Fruit fly (Drosophila melanogaster) whole organism, wandering third instar larva: ENCODE data around the gene frc.
A peak's percentile ranks its signal among the peaks of the same experiment; 100 is the strongest.

Experiments used
- CG32264 ChIP-seq: fragments of 200-800 bp; sonication (Bioruptor generic); optimal IDR thresholded peaks from 2 replicates; lab custom pipeline; 2016; ENCODE audit warnings: missing biosample characterization, missing genetic modification characterization
- CG9705 ChIP-seq: fragments of 200-800 bp; sonication (Bioruptor generic); optimal IDR thresholded peaks from 2 replicates; lab custom pipeline; 2018; ENCODE audit warnings: missing biosample characterization, mild to moderate bottlenecking, missing genetic modification characterization
- Dfd ChIP-seq: fragments of >200 bp; optimal IDR thresholded peaks from 2 replicates; lab custom pipeline; 2017; ENCODE audit warnings: missing biosample characterization, missing genetic modification characterization
- Dif ChIP-seq: fragments of 200-275, 200-300 bp; sonication (Bioruptor generic); optimal IDR thresholded peaks from 2 replicates; lab custom pipeline; 2018; ENCODE audit warnings: missing biosample characterization, missing genetic modification characterization; ENCODE audit not compliant: partially characterized antibody
- GATAd ChIP-seq: sonication (Bioruptor generic); optimal IDR thresholded peaks from 2 replicates; lab custom pipeline; 2016; ENCODE audit warnings: missing biosample characterization, missing genetic modification characterization
- Hr78 ChIP-seq: fragments of >200 bp; optimal IDR thresholded peaks from 2 replicates; lab custom pipeline; 2017; ENCODE audit warnings: missing biosample characterization, missing genetic modification characterization
- Hr83 ChIP-seq: fragments of 200-300 bp; sonication (Bioruptor generic); optimal IDR thresholded peaks from 2 replicates; lab custom pipeline; 2016; ENCODE audit warnings: missing biosample characterization, mild to moderate bottlenecking, missing genetic modification characterization, moderate library complexity; ENCODE audit not compliant: poor library complexity, severe bottlenecking
- Jra ChIP-seq: sonication (Bioruptor generic); optimal IDR thresholded peaks from 2 replicates; lab custom pipeline; 2016; ENCODE audit warnings: missing biosample characterization, missing genetic modification characterization
- Mio ChIP-seq: sonication (Bioruptor generic); optimal IDR thresholded peaks from 2 replicates; lab custom pipeline; 2016; ENCODE audit warnings: missing biosample characterization, missing genetic modification characterization
- Myc ChIP-seq: fragments of >200 bp; optimal IDR thresholded peaks from 2 replicates; lab custom pipeline; 2017
- N ChIP-seq: fragments of >200 bp; optimal IDR thresholded peaks from 2 replicates; lab custom pipeline; 2018; ENCODE audit warnings: missing biosample characterization, missing external identifiers, missing genetic modification characterization
- OdsH ChIP-seq: fragments of 200-800 bp; sonication (Bioruptor generic); optimal IDR thresholded peaks from 2 replicates; lab custom pipeline; 2016; ENCODE audit warnings: missing biosample characterization, mild to moderate bottlenecking, missing genetic modification characterization
- Rel ChIP-seq, 2 experiments: fragments of 200-800 bp; sonication (Bioruptor generic) in 1 of 2; optimal IDR thresholded peaks; 2 replicates in 1 of 2; 3 replicates in 1 of 2; lab custom pipeline; 2016 to 2019; ENCODE audit warnings: mild to moderate bottlenecking in 2 of 2, missing biosample characterization in 2 of 2, missing genetic modification characterization in 2 of 2, moderate library complexity in 1 of 2
- Sp1 ChIP-seq: fragments of 200-800 bp; sonication (Bioruptor generic); optimal IDR thresholded peaks from 3 replicates; lab custom pipeline; 2019; ENCODE audit warnings: missing biosample characterization, mild to moderate bottlenecking, missing genetic modification characterization, moderate library complexity
- brk ChIP-seq: fragments of 200-800 bp; sonication (Bioruptor generic); optimal IDR thresholded peaks from 2 replicates; lab custom pipeline; 2016; ENCODE audit warnings: missing biosample characterization, mild to moderate bottlenecking, missing genetic modification characterization
- dmrt93B ChIP-seq: fragments of 200-800 bp; sonication (Bioruptor generic); optimal IDR thresholded peaks from 2 replicates; lab custom pipeline; 2018; ENCODE audit warnings: missing biosample characterization, mild to moderate bottlenecking, missing genetic modification characterization
- ey ChIP-seq: fragments of 200-800 bp; sonication (Bioruptor generic); optimal IDR thresholded peaks from 2 replicates; lab custom pipeline; 2016; ENCODE audit warnings: missing biosample characterization, missing genetic modification characterization
- foxo ChIP-seq, 2 experiments: fragments of 200-800 bp; sonication (Bioruptor generic); optimal IDR thresholded peaks; 2 replicates in 1 of 2; 3 replicates in 1 of 2; lab custom pipeline; 2016 to 2017; ENCODE audit warnings: missing biosample characterization in 2 of 2, missing genetic modification characterization in 2 of 2
- fru ChIP-seq: fragments of 200-800 bp; sonication (Bioruptor generic); optimal IDR thresholded peaks from 3 replicates; lab custom pipeline; 2016; ENCODE audit warnings: missing biosample characterization, mild to moderate bottlenecking, missing genetic modification characterization
- h ChIP-seq: fragments of 200-800 bp; sonication (Bioruptor generic); optimal IDR thresholded peaks from 3 replicates; lab custom pipeline; 2016; ENCODE audit warnings: missing biosample characterization, mild to moderate bottlenecking, missing genetic modification characterization
- lola ChIP-seq: fragments of >200 bp; optimal IDR thresholded peaks from 2 replicates; lab custom pipeline; 2017; ENCODE audit warnings: missing biosample characterization, missing genetic modification characterization
- pan ChIP-seq: fragments of >200 bp; optimal IDR thresholded peaks from 2 replicates; lab custom pipeline; 2017
- psq ChIP-seq: fragments of 200-800 bp; sonication (Bioruptor generic); optimal IDR thresholded peaks from 3 replicates; lab custom pipeline; 2017; ENCODE audit warnings: missing biosample characterization, mild to moderate bottlenecking, missing genetic modification characterization, moderate library complexity
- rgr ChIP-seq: fragments of 200-800 bp; sonication (Bioruptor generic); optimal IDR thresholded peaks from 3 replicates; lab custom pipeline; 2016; ENCODE audit warnings: missing biosample characterization, mild to moderate bottlenecking, missing genetic modification characterization
- sage ChIP-seq: fragments of 200-800 bp; sonication (Bioruptor generic); optimal IDR thresholded peaks from 2 replicates; lab custom pipeline; 2016; ENCODE audit warnings: missing biosample characterization, mild to moderate bottlenecking, missing genetic modification characterization
- sv ChIP-seq: fragments of 200-800 bp; sonication (Bioruptor generic); optimal IDR thresholded peaks from 3 replicates; lab custom pipeline; 2016; ENCODE audit warnings: missing biosample characterization, missing genetic modification characterization
- tai ChIP-seq: sonication (Bioruptor generic); optimal IDR thresholded peaks from 2 replicates; lab custom pipeline; 2016; ENCODE audit warnings: missing biosample characterization, missing genetic modification characterization
- usp ChIP-seq: fragments of >200 bp; optimal IDR thresholded peaks from 2 replicates; lab custom pipeline; 2017; ENCODE audit warnings: missing biosample characterization, missing genetic modification characterization

The frc gene

dm6 chr3L:17412146-17412545 is 20.8 kb downstream of the frc start:
- TF ChIP-seq CG9705 (GFP tag; lab: Kevin White, UChicago) (no peak), Dif (GFP tag; lab: Kevin White, UChicago) (no peak), N (no peak), brk (GFP tag; lab: Kevin White, UChicago) (no peak), GATAd (GFP tag; lab: Kevin White, UChicago) (no peak)

- TF ChIP-seq OdsH (GFP tag; lab: Kevin White, UChicago) (no peak), Jra (no peak), Hr78 (GFP tag; lab: Kevin White, UChicago) (no peak), tai (GFP tag; lab: Kevin White, UChicago) (no peak), GATAd (GFP tag; lab: Kevin White, UChicago) (no peak)
Observed at dm6 chr3L:17411273-17411672, 21.7 kb downstream of the frc start.

dm6 chr3L:17407480-17408093 is 25.4 kb downstream of the frc start:
- TF ChIP-seq fru (no peak), Sp1 (GFP tag; lab: Kevin White, UChicago) (no peak), h (GFP tag; lab: Kevin White, UChicago) (no peak), lola (GFP tag; lab: Kevin White, UChicago) (no peak), CG9705 (GFP tag; lab: Kevin White, UChicago) (no peak), dmrt93B (GFP tag; lab: Kevin White, UChicago) (no peak), ey (GFP tag; lab: Kevin White, UChicago) (no peak), Hr83 (GFP tag; lab: Kevin White, UChicago) (no peak)

dm6 chr3L:17407073-17407472 is 25.9 kb downstream of the frc start:
- TF ChIP-seq tai (GFP tag; lab: Kevin White, UChicago) = no peak
- TF ChIP-seq Myc (lab: Kevin White, UChicago) = peak; percentile 24

dm6 chr3L:17404646-17405045 is 28.3 kb downstream of the frc start:
- TF ChIP-seq psq (GFP tag; lab: Kevin White, UChicago) = no peak
- TF ChIP-seq Dfd (GFP tag; lab: Kevin White, UChicago) = no peak
- TF ChIP-seq sv (GFP tag; lab: Kevin White, UChicago) = peak; percentile 11
- TF ChIP-seq, all 38 proteins: peak for 1

dm6 chr3L:17403268-17403667 is 29.7 kb downstream of the frc start:
- TF ChIP-seq Rel (GFP tag; optimal IDR thresholded peaks at IDR 0.05; lab: Kevin White, UChicago) = no peak
- no peak for TF ChIP-seq Rel (tag; optimal IDR thresholded peaks at IDR 0.05; lab: Kevin White, UChicago)
- no peak for TF ChIP-seq rgr (GFP tag; lab: Kevin White, UChicago)
- no peak for TF ChIP-seq foxo (GFP tag; optimal IDR thresholded peaks at IDR 0.05; lab: Kevin White, UChicago)
- no peak for TF ChIP-seq sage (GFP tag; lab: Kevin White, UChicago)
- TF ChIP-seq lola (GFP tag; lab: Kevin White, UChicago) = no peak

- TF ChIP-seq brk (GFP tag; lab: Kevin White, UChicago) = no peak
Observed at dm6 chr3L:17402399-17402798, 30.6 kb downstream of the frc start.

dm6 chr3L:17401411-17401810 is 31.6 kb downstream of the frc start:
- TF ChIP-seq GATAd (GFP tag; lab: Kevin White, UChicago) (no peak), CG32264 (GFP tag; lab: Kevin White, UChicago) (no peak), OdsH (GFP tag; lab: Kevin White, UChicago) (no peak), usp (no peak), Mio (no peak), dmrt93B (GFP tag; lab: Kevin White, UChicago) (no peak), pan (lab: Kevin White, UChicago) (no peak), sv (GFP tag; lab: Kevin White, UChicago) (no peak), brk (GFP tag; lab: Kevin White, UChicago) (no peak), N (no peak)
